Worm (Caenorhabditis elegans) whole organism, L1 larva: ENCODE data around the gene zipt-3.

Experiments
- C04F5.9 ChIP-seq: sonication (generic microtip); optimal IDR thresholded peaks from 2 replicates; lab custom pipeline; 2016; ENCODE audit warnings: missing genetic modification characterization, missing compliant biosample characterization
- C16A3.4 ChIP-seq: fragments of 150-350 bp; optimal IDR thresholded peaks from 2 replicates; lab custom pipeline; 2014; ENCODE audit warnings: missing biosample characterization, missing genetic modification characterization
- C34B4.2 ChIP-seq: sonication (generic microtip); optimal IDR thresholded peaks from 2 replicates; lab custom pipeline; 2017; ENCODE audit warnings: mild to moderate bottlenecking, missing genetic modification characterization, missing compliant biosample characterization
- aly-2 ChIP-seq: fragments of 150-350 bp; optimal IDR thresholded peaks from 2 replicates; lab custom pipeline; 2014; ENCODE audit warnings: missing biosample characterization, missing genetic modification characterization
- ama-1 ChIP-seq: fragments of 150-350 bp; optimal IDR thresholded peaks from 2 replicates; lab custom pipeline; 2014
- blmp-1 ChIP-seq: fragments of 150-350 bp; optimal IDR thresholded peaks from 2 replicates; lab custom pipeline; 2014; ENCODE audit warnings: missing biosample characterization, missing genetic modification characterization
- ceh-8 ChIP-seq: fragments of 200-800 bp; sonication (Bioruptor generic); optimal IDR thresholded peaks from 2 replicates; lab custom pipeline; 2018; ENCODE audit warnings: mild to moderate bottlenecking, missing genetic modification characterization, moderate library complexity, missing compliant biosample characterization
- ceh-82 ChIP-seq, 3 experiments: fragments of 150-350 bp in 1 of 3; sonication (generic microtip) in 2 of 3; optimal IDR thresholded peaks; 2 replicates each; lab custom pipeline; 2014 to 2017; ENCODE audit warnings: missing biosample characterization in 3 of 3, missing genetic modification characterization in 3 of 3
- ceh-90 ChIP-seq: sonication (generic microtip); optimal IDR thresholded peaks from 2 replicates; lab custom pipeline; 2016; ENCODE audit warnings: missing genetic modification characterization, missing compliant biosample characterization
- dsc-1 ChIP-seq: sonication (generic microtip); optimal IDR thresholded peaks from 2 replicates; lab custom pipeline; 2016; ENCODE audit warnings: mild to moderate bottlenecking, missing genetic modification characterization, missing compliant biosample characterization
- efl-1 ChIP-seq, 4 experiments: fragments of 150-350 bp; optimal IDR thresholded peaks in 3 of 4; peaks in 1 of 4; 1 replicate in 1 of 4; 2 replicates in 3 of 4; lab custom pipeline; 2014; ENCODE audit warnings: missing biosample characterization in 2 of 4, missing genetic modification characterization in 2 of 4, missing genetic modification reagents in 2 of 4
- efl-3 ChIP-seq: fragments of 200-800 bp; sonication (Bioruptor generic); optimal IDR thresholded peaks from 2 replicates; lab custom pipeline; 2018; ENCODE audit warnings: mild to moderate bottlenecking, missing genetic modification characterization, missing compliant biosample characterization
- egl-27 ChIP-seq, 2 experiments: fragments of 150-350 bp in 1 of 2; sonication (generic microtip); optimal IDR thresholded peaks; 3 replicates each; lab custom pipeline; 2017 to 2018; ENCODE audit warnings: missing biosample characterization in 2 of 2, missing genetic modification characterization in 2 of 2, missing genetic modification reagents in 2 of 2
- elt-2 ChIP-seq: sonication (generic microtip); optimal IDR thresholded peaks from 2 replicates; lab custom pipeline; 2016; ENCODE audit warnings: missing genetic modification characterization, mild to moderate bottlenecking, inconsistent platforms, missing compliant biosample characterization, missing genetic modification reagents
- elt-3 ChIP-seq, 6 experiments: fragments of 150-350 bp in 1 of 6; sonication (generic microtip); optimal IDR thresholded peaks; 2 replicates each; lab custom pipeline; 2017 to 2018; ENCODE audit warnings: missing biosample characterization in 6 of 6, missing genetic modification characterization in 6 of 6, inconsistent platforms in 1 of 6
- ets-5 ChIP-seq: fragments of 200-800 bp; sonication (Bioruptor generic); IDR thresholded peaks from 2 replicates; pipeline ENCODE4 v1.3.6; 2022; ENCODE audit warnings: missing genetic modification characterization, missing compliant biosample characterization
- fkh-10 ChIP-seq: sonication (generic microtip); optimal IDR thresholded peaks from 2 replicates; lab custom pipeline; 2017; ENCODE audit warnings: missing biosample characterization, missing genetic modification reagents, missing genetic modification characterization
- fkh-4 ChIP-seq: sonication (generic microtip); optimal IDR thresholded peaks from 2 replicates; lab custom pipeline; 2016; ENCODE audit warnings: missing compliant biosample characterization, missing genetic modification characterization, borderline replicate concordance
- fkh-8 ChIP-seq: sonication (generic microtip); optimal IDR thresholded peaks from 2 replicates; lab custom pipeline; 2016; ENCODE audit warnings: mild to moderate bottlenecking, missing genetic modification characterization, missing compliant biosample characterization
- fos-1 ChIP-seq: fragments of 150-350 bp; optimal IDR thresholded peaks from 2 replicates; lab custom pipeline; 2014; ENCODE audit warnings: missing biosample characterization, missing genetic modification characterization
- hlh-17 ChIP-seq: fragments of 200-800 bp; sonication (Bioruptor generic); optimal IDR thresholded peaks from 2 replicates; lab custom pipeline; 2018; ENCODE audit warnings: missing genetic modification characterization, mild to moderate bottlenecking, missing compliant biosample characterization, moderate library complexity, borderline replicate concordance
- hpl-2 ChIP-seq: fragments of 150-350 bp; optimal IDR thresholded peaks from 2 replicates; lab custom pipeline; 2014; ENCODE audit warnings: missing biosample characterization, missing genetic modification reagents, missing genetic modification characterization
- irx-1 ChIP-seq: sonication (generic microtip); optimal IDR thresholded peaks from 2 replicates; lab custom pipeline; 2016; ENCODE audit warnings: missing genetic modification characterization, missing compliant biosample characterization
- jun-1 ChIP-seq: fragments of 150-350 bp; optimal IDR thresholded peaks from 2 replicates; lab custom pipeline; 2014; ENCODE audit warnings: missing biosample characterization, missing genetic modification reagents, missing genetic modification characterization
- lin-13 ChIP-seq: fragments of 150-350 bp; optimal IDR thresholded peaks from 2 replicates; lab custom pipeline; 2014; ENCODE audit warnings: missing biosample characterization, missing genetic modification reagents, missing genetic modification characterization
- lin-14 ChIP-seq: fragments of 200-800 bp; sonication (Bioruptor generic); optimal IDR thresholded peaks from 2 replicates; lab custom pipeline; 2018; ENCODE audit warnings: mild to moderate bottlenecking, missing genetic modification characterization, moderate library complexity, missing compliant biosample characterization
- lin-35 ChIP-seq, 2 experiments: fragments of 150-350 bp; optimal IDR thresholded peaks; 2 replicates each; lab custom pipeline; 2014; ENCODE audit warnings: missing biosample characterization in 2 of 2, missing genetic modification characterization in 2 of 2, missing genetic modification reagents in 2 of 2
- lsy-2 ChIP-seq, 2 experiments: fragments of 150-350 bp; optimal IDR thresholded peaks; 2 replicates each; lab custom pipeline; 2014; ENCODE audit warnings: missing biosample characterization in 2 of 2, missing genetic modification characterization in 2 of 2
- mdl-1 ChIP-seq, 2 experiments: fragments of 150-350 bp; optimal IDR thresholded peaks; 2 replicates each; lab custom pipeline; 2014 to 2017; ENCODE audit warnings: missing biosample characterization in 2 of 2, missing genetic modification characterization in 2 of 2, inconsistent platforms in 1 of 2
- mep-1 ChIP-seq: fragments of 150-350 bp; optimal IDR thresholded peaks from 2 replicates; lab custom pipeline; 2014; ENCODE audit warnings: missing biosample characterization, missing genetic modification characterization
- nhr-12 ChIP-seq: sonication (generic microtip); optimal IDR thresholded peaks from 2 replicates; lab custom pipeline; 2017; ENCODE audit warnings: missing biosample characterization, missing genetic modification characterization
- nhr-19 ChIP-seq: fragments of 200-800 bp; sonication (Bioruptor generic); conservative IDR thresholded peaks from 2 replicates; pipeline ENCODE4 v1.3.6; 2022; ENCODE audit warnings: missing genetic modification characterization, missing compliant biosample characterization
- nhr-237 ChIP-seq: fragments of 150-350 bp; optimal IDR thresholded peaks from 2 replicates; lab custom pipeline; 2014; ENCODE audit warnings: missing biosample characterization, missing genetic modification characterization
- nhr-71 ChIP-seq: sonication (generic microtip); optimal IDR thresholded peaks from 2 replicates; lab custom pipeline; 2016; ENCODE audit warnings: mild to moderate bottlenecking, missing genetic modification characterization, moderate library complexity, missing compliant biosample characterization
- nhr-76 ChIP-seq: sonication (generic microtip); optimal IDR thresholded peaks from 2 replicates; lab custom pipeline; 2017; ENCODE audit warnings: missing biosample characterization, missing genetic modification characterization
- nhr-77 ChIP-seq: fragments of 150-350 bp; optimal IDR thresholded peaks from 2 replicates; lab custom pipeline; 2014; ENCODE audit warnings: missing biosample characterization, missing genetic modification characterization
- nhr-85 ChIP-seq: sonication (generic microtip); peaks from one replicate; lab custom pipeline; 2016; ENCODE audit warnings: missing genetic modification characterization, inconsistent platforms, missing compliant biosample characterization
- pag-3 ChIP-seq: sonication (generic microtip); optimal IDR thresholded peaks from 2 replicates; lab custom pipeline; 2017; ENCODE audit warnings: missing genetic modification characterization, mild to moderate bottlenecking, missing compliant biosample characterization, antibody characterized with exemption, borderline replicate concordance; ENCODE audit not compliant: insufficient read depth
- pax-3 ChIP-seq: fragments of 200-800 bp; sonication (Bioruptor generic); optimal IDR thresholded peaks from 2 replicates; lab custom pipeline; 2018; ENCODE audit warnings: mild to moderate bottlenecking, missing genetic modification characterization, moderate library complexity, missing compliant biosample characterization
- pqm-1 ChIP-seq: sonication (generic microtip); optimal IDR thresholded peaks from 3 replicates; lab custom pipeline; 2017; ENCODE audit warnings: missing biosample characterization, missing genetic modification characterization
- rnt-1 ChIP-seq: sonication (generic microtip); optimal IDR thresholded peaks from 2 replicates; lab custom pipeline; 2016; ENCODE audit warnings: mild to moderate bottlenecking, missing genetic modification characterization, moderate library complexity, missing compliant biosample characterization
- skn-1 ChIP-seq: fragments of 150-350 bp; optimal IDR thresholded peaks from 2 replicates; lab custom pipeline; 2014; ENCODE audit warnings: missing biosample characterization, missing genetic modification characterization
- sox-4 ChIP-seq: sonication (generic microtip); optimal IDR thresholded peaks from 2 replicates; lab custom pipeline; 2016; ENCODE audit warnings: missing genetic modification characterization, missing compliant biosample characterization
- sup-37 ChIP-seq: fragments of 200-800 bp; sonication (Bioruptor generic); optimal IDR thresholded peaks from 2 replicates; lab custom pipeline; 2018; ENCODE audit warnings: mild to moderate bottlenecking, missing genetic modification characterization, missing compliant biosample characterization
- tbx-2 ChIP-seq: sonication (generic microtip); optimal IDR thresholded peaks from 2 replicates; lab custom pipeline; 2016; ENCODE audit warnings: missing genetic modification characterization, missing compliant biosample characterization
- unc-130 ChIP-seq: fragments of 150-350 bp; optimal IDR thresholded peaks from 2 replicates; lab custom pipeline; 2017; ENCODE audit warnings: missing biosample characterization, missing genetic modification characterization, inconsistent platforms
- unc-30 ChIP-seq: sonication (generic microtip); optimal IDR thresholded peaks from 2 replicates; lab custom pipeline; 2017; ENCODE audit warnings: missing biosample characterization, missing genetic modification characterization
- unc-62 ChIP-seq: fragments of 150-350 bp; optimal IDR thresholded peaks from 2 replicates; lab custom pipeline; 2014; ENCODE audit warnings: missing biosample characterization, missing genetic modification reagents, missing genetic modification characterization
- zag-1 ChIP-seq: fragments of 150-350 bp; optimal IDR thresholded peaks from 2 replicates; lab custom pipeline; 2014; ENCODE audit warnings: missing biosample characterization, missing genetic modification characterization
- ztf-11 ChIP-seq, 2 experiments: sonication (generic microtip); optimal IDR thresholded peaks; 2 replicates each; lab custom pipeline; 2016 to 2017; ENCODE audit warnings: missing genetic modification characterization in 2 of 2, missing biosample characterization in 1 of 2, missing compliant biosample characterization in 1 of 2
- ztf-4 ChIP-seq: fragments of 150-350 bp; optimal IDR thresholded peaks from 2 replicates; lab custom pipeline; 2014; ENCODE audit warnings: missing biosample characterization, missing genetic modification characterization

zipt-3 gene

ce11 chrII:5701485-5701884 lies 16.4 kb upstream of the zipt-3 start (continued):
- TF ChIP-seq hlh-17 (no peak), fkh-4 (tag; lab: Kevin White, UChicago) (no peak), unc-30 (tag; lab: Kevin White, UChicago) (no peak), unc-62 (no peak), lsy-2 (tag; optimal IDR thresholded peaks at IDR 0.05; lab: Kevin White, UChicago) (peak; percentile 55 to 77), elt-2 (tag; lab: Kevin White, UChicago) (peak; percentile 87), efl-3 (GFP tag; lab: Kevin White, UChicago) (no peak), ceh-82 (tag; optimal IDR thresholded peaks at IDR 0.05; lab: Kevin White, UChicago) (peak; percentile 44 to 80 (median 70)), fkh-8 (tag; lab: Kevin White, UChicago) (no peak), ztf-4 (tag; lab: Kevin White, UChicago) (peak; percentile 12), mdl-1 (tag; optimal IDR thresholded peaks at IDR 0.05; lab: Kevin White, UChicago) (peak in 1 of 2 experiments; percentile 73), nhr-71 (tag; lab: Kevin White, UChicago) (peak; percentile 89), nhr-77 (peak; percentile 60), jun-1 (tag; lab: Kevin White, UChicago) (peak; percentile 9), aly-2 (tag; lab: Kevin White, UChicago) (peak; percentile 49), nhr-19 (GFP tag; lab: Robert Waterston, UW) (peak; percentile 89), C04F5.9 (peak; percentile 25), pax-3 (no peak), fos-1 (tag; lab: Kevin White, UChicago) (peak; percentile 70), nhr-76 (tag; lab: Kevin White, UChicago) (no peak), nhr-237 (tag; lab: Kevin White, UChicago) (no peak), blmp-1 (tag; lab: Kevin White, UChicago) (peak; percentile 17), ets-5 (GFP tag; lab: Robert Waterston, UW) (no peak), nhr-12 (tag; lab: Kevin White, UChicago) (no peak), lin-35 (GFP tag; optimal IDR thresholded peaks at IDR 0.05; lab: Kevin White, UChicago) (peak; percentile 45 to 72), rnt-1 (tag; lab: Kevin White, UChicago) (peak; percentile 93), hpl-2 (GFP tag; lab: Kevin White, UChicago) (no peak), ama-1 (lab: Kevin White, UChicago) (peak; percentile 84), sox-4 (no peak), unc-130 (peak; percentile 43), skn-1 (peak; percentile 34), tbx-2 (tag; lab: Kevin White, UChicago) (peak; percentile 75), irx-1 (tag; lab: Kevin White, UChicago) (peak; percentile 58), egl-27 (tag; optimal IDR thresholded peaks at IDR 0.05; lab: Kevin White, UChicago) (peak in 1 of 2 experiments; percentile 57), lin-14 (peak; percentile 71), nhr-85 (peak; percentile 91), efl-1 (optimal IDR thresholded peaks at IDR 0.05; lab: Kevin White, UChicago) (peak; percentile 56 to 69), efl-1 (GFP tag; optimal IDR thresholded peaks at IDR 0.05 in 1 of 2; lab: Kevin White, UChicago) (peak; percentile 32 to 95), lin-13 (peak; percentile 53), C16A3.4 (peak; percentile 21), zag-1 (no peak), pag-3 (tag; lab: Kevin White, UChicago) (no peak), ztf-11 (tag; optimal IDR thresholded peaks at IDR 0.05; lab: Kevin White, UChicago) (no peak), fkh-10 (GFP tag; lab: Kevin White, UChicago) (no peak), elt-3 (tag; optimal IDR thresholded peaks at IDR 0.05; lab: Kevin White, UChicago) (peak in 1 of 6 experiments; percentile 35), pqm-1 (no peak), ceh-90 (no peak), sup-37 (peak; percentile 54), dsc-1 (tag; lab: Kevin White, UChicago) (peak; percentile 71), ceh-8 (GFP tag; lab: Kevin White, UChicago) (no peak), C34B4.2 (tag; lab: Kevin White, UChicago) (no peak), mep-1 (tag; lab: Kevin White, UChicago) (peak; percentile 51)
